Fruit fly (Drosophila melanogaster) whole organism: ENCODE results near the gene Bace.

Experiments used
- Dll ChIP-seq: fragments of >200 bp; optimal IDR thresholded peaks from 2 replicates; lab custom pipeline; 2017
- EcR ChIP-seq, 2 experiments: fragments of >200 bp; optimal IDR thresholded peaks; 2 replicates each; lab custom pipeline; 2017; ENCODE audit warnings: missing biosample characterization in 2 of 2, missing genetic modification characterization in 2 of 2, missing genetic modification reagents in 2 of 2
- usp ChIP-seq: fragments of >200 bp; optimal IDR thresholded peaks from 2 replicates; lab custom pipeline; 2017; ENCODE audit warnings: missing biosample characterization, missing genetic modification characterization, mixed read lengths

- no peak for TF ChIP-seq Dll (lab: Kevin White, UChicago)
- no peak for TF ChIP-seq EcR (GFP tag; optimal IDR thresholded peaks at IDR 0.05; lab: Kevin White, UChicago)
- TF ChIP-seq usp: no peak
Observed at dm6 chr2L:8496269-8496668, at the start of gene Bace.
